Worm (Caenorhabditis elegans) whole organism, L4 larva: ENCODE data around the gene rabr-2.

ENCODE experiments used
- dve-1 ChIP-seq: sonication (generic microtip); optimal IDR thresholded peaks from 2 replicates; lab custom pipeline; 2017; ENCODE audit warnings: antibody characterized with exemption, mild to moderate bottlenecking, missing genetic modification characterization, missing compliant biosample characterization; ENCODE audit not compliant: insufficient read depth
- egl-27 ChIP-seq: sonication (generic microtip); optimal IDR thresholded peaks from 3 replicates; lab custom pipeline; 2017; ENCODE audit warnings: missing biosample characterization, missing genetic modification reagents, missing genetic modification characterization
- tag-97 ChIP-seq: fragments of 200-800 bp; sonication (Bioruptor generic); IDR thresholded peaks from 2 replicates; pipeline ENCODE4 v1.3.6; 2022; ENCODE audit warnings: missing genetic modification characterization, missing compliant biosample characterization

rabr-2 gene

DNA sequence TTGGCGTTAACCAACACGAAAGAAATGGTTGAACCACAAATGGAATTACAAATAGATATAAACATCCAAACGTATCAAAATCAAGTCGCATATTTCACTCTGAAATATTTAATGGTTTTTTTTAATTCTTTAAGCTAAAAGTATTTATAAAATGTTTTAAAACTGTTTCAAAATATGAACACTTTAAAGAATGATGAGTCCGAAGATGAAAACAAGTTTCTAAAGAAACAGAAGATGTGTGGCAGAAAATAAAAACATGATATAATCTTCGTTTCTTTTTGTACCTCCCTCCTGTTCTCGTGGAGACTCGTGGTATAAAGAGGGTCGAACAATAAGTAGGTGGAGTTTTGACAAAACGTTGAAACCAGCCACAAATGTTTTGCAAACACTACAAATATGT, 51.8 kb downstream of the rabr-2 start, which contains the start of gene lact-6:
Gene lact-6 (minus strand): TSS at position 101 of the 400 bp plus-strand sequence.
- TF ChIP-seq dve-1 (tag; lab: Kevin White, UChicago) (no peak), egl-27 (tag; lab: Kevin White, UChicago) (no peak), tag-97 (GFP tag; lab: Robert Waterston, UW) (no peak)
